Worm (Caenorhabditis elegans) whole organism, L4/young adult: ENCODE data around the gene D1086.21.

Source experiments
- W03F9.2 ChIP-seq: fragments of 150-350 bp; optimal IDR thresholded peaks from 2 replicates; lab custom pipeline; 2014; ENCODE audit warnings: missing biosample characterization, missing genetic modification characterization
- him-1 ChIP-seq: sonication (generic microtip); optimal IDR thresholded peaks from 2 replicates; lab custom pipeline; 2016; ENCODE audit warnings: missing genotype, missing genetic modification reagents, missing genetic modification characterization, missing compliant biosample characterization

ce11 chrV:14085589-14085988, 21.1 kb downstream of the D1086.21 start, which contains the start of gene D1086.18:
- TF ChIP-seq him-1 (tag; lab: Kevin White, UChicago) (no peak), W03F9.2 (tag; lab: Kevin White, UChicago) (no peak)
